Fruit fly (Drosophila melanogaster): Measurements from ENCODE around the gene CG10616.

CG10616 gene

DNA sequence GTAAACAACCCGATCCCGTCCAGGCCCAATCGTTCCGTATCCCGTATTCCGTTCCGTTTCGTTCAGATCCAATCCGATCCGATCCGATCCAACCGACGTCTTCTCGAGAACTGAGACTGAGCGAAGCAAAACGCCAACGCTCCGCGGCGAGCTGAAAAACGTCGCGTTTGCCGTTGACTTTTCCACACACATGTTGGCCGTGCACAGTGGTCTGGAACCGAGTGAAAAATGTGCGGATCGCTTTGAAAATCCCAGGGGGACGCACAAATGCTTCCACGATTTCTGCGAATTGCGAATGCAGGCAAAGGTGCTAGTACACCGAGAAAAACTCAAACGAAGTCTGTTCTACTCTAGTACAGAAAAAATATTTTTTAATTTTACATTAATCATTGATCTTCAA is 13.4 kb downstream of the CG10616 start, which contains the start of gene CG10663 (continued):
- TF ChIP-seq D19A (tag; optimal IDR thresholded peaks at IDR 0.05) (no peak), kay (GFP tag; optimal IDR thresholded peaks at IDR 0.05) (no peak), trem (tag; optimal IDR thresholded peaks at IDR 0.05) (no peak), Opbp (GFP tag; IDR thresholded peaks at IDR 0.05; ENCODE audit: partially characterized antibody) (0 out of 3 replicates have a peak, but pooled peaks have one; percentile 24), CG6689 (GFP tag; IDR thresholded peaks at IDR 0.05) (peak; percentile 14; the same call in 1 of the 2 replicates), CG17385 (GFP tag; optimal IDR thresholded peaks at IDR 0.05) (no peak), CG2712 (tag; optimal IDR thresholded peaks at IDR 0.05) (no peak), CG18619 (GFP tag; optimal IDR thresholded peaks at IDR 0.05) (no peak), Fer2 (tag; optimal IDR thresholded peaks at IDR 0.05) (no peak), CG4282 (GFP tag; optimal IDR thresholded peaks at IDR 0.05) (peak; percentile 83), lmd (GFP tag; IDR thresholded peaks at IDR 0.05) (no peak; the same call in 1 of the 2 replicates), gcm (GFP tag; optimal IDR thresholded peaks at IDR 0.05) (no peak), crol (GFP tag; IDR thresholded peaks at IDR 0.05) (no peak), Mad (GFP tag; optimal IDR thresholded peaks at IDR 0.05) (no peak), CG10543 (GFP tag; optimal IDR thresholded peaks at IDR 0.05) (no peak), CG3065 (GFP tag; optimal IDR thresholded peaks at IDR 0.05) (no peak), sima (GFP tag; optimal IDR thresholded peaks at IDR 0.05) (no peak), esg (GFP tag; conservative IDR thresholded peaks at IDR 0.05) (no peak), Awh (GFP tag; IDR thresholded peaks at IDR 0.05) (no peak), Rfx (GFP tag; IDR thresholded peaks at IDR 0.05) (peak; percentile 45; the same call in 1 of the 2 replicates), CG18599 (GFP tag; optimal IDR thresholded peaks at IDR 0.05) (no peak), Jarid2 (GFP tag; optimal IDR thresholded peaks at IDR 0.05) (peak; percentile 89), CG16815 (GFP tag; optimal IDR thresholded peaks at IDR 0.05) (no peak), ken (GFP tag; IDR thresholded peaks at IDR 0.05) (no peak), CG17328 (GFP tag; IDR thresholded peaks at IDR 0.05) (no peak), CG16863 (GFP tag; optimal IDR thresholded peaks at IDR 0.05) (peak; percentile 10), CG10267 (tag; optimal IDR thresholded peaks at IDR 0.05) (no peak), CG11398 (GFP tag; optimal IDR thresholded peaks at IDR 0.05) (no peak), HLH3B (GFP tag; IDR thresholded peaks at IDR 0.05) (peak; percentile 45), sc (optimal IDR thresholded peaks at IDR 0.05) (no peak), sc (GFP tag; optimal IDR thresholded peaks at IDR 0.05) (no peak), CG13775 (GFP tag; optimal IDR thresholded peaks at IDR 0.05) (no peak), Dll (GFP tag; IDR thresholded peaks at IDR 0.05; ENCODE audit: partially characterized antibody) (no peak), eve (GFP tag; optimal IDR thresholded peaks at IDR 0.05) (no peak), CG12769 (tag; optimal IDR thresholded peaks at IDR 0.05) (peak; percentile 88), fd102C (GFP tag; optimal IDR thresholded peaks at IDR 0.05) (no peak), insv (GFP tag; optimal IDR thresholded peaks at IDR 0.05) (no peak), CG31388 (GFP tag; optimal IDR thresholded peaks at IDR 0.05) (no peak), CG1832 (GFP tag; optimal IDR thresholded peaks at IDR 0.05) (no peak), Ravus (GFP tag; IDR thresholded peaks at IDR 0.05) (no peak), Side (GFP tag; optimal IDR thresholded peaks at IDR 0.05) (no peak), CG9797 (GFP tag; optimal IDR thresholded peaks at IDR 0.05) (no peak), PHDP (tag; optimal IDR thresholded peaks at IDR 0.05) (no peak), sisA (GFP tag; IDR thresholded peaks at IDR 0.05) (0 out of 2 replicates have a peak, but pooled peaks have one; percentile 5), sim (GFP tag; IDR thresholded peaks at IDR 0.05) (0 out of 2 replicates have a peak, but pooled peaks have one; percentile 54), CG13287 (GFP tag; IDR thresholded peaks at IDR 0.05; ENCODE audit: partially characterized antibody) (peak; percentile 57), caup (GFP tag; optimal IDR thresholded peaks at IDR 0.05; ENCODE audit: severe bottlenecking) (peak; percentile 2), CG34422 (GFP tag; IDR thresholded peaks at IDR 0.05) (no peak), CG15514 (GFP tag; optimal IDR thresholded peaks at IDR 0.05) (peak; percentile 12), CG8290 (GFP tag; optimal IDR thresholded peaks at IDR 0.05) (no peak), CG8290 (tag; optimal IDR thresholded peaks at IDR 0.05) (peak in 1 of 2 experiments; percentile 54)
